Worm (Caenorhabditis elegans) whole organism, late embryonic: Measurements from ENCODE around the gene fbxc-29.

Source experiments
- K09A11.1 ChIP-seq: sonication (generic microtip); optimal IDR thresholded peaks from 2 replicates; lab custom pipeline; 2017; ENCODE audit warnings: antibody characterized with exemption, mild to moderate bottlenecking, missing genetic modification characterization, missing compliant biosample characterization; ENCODE audit not compliant: insufficient read depth
- ceh-18 ChIP-seq: sonication (generic microtip); optimal IDR thresholded peaks from 2 replicates; lab custom pipeline; 2016; ENCODE audit warnings: missing genetic modification characterization, missing compliant biosample characterization
- gmeb-2 ChIP-seq: sonication (generic microtip); optimal IDR thresholded peaks from 2 replicates; lab custom pipeline; 2016; ENCODE audit warnings: missing genetic modification characterization, inconsistent platforms, missing compliant biosample characterization
- lin-11 ChIP-seq: fragments of 200-800 bp; sonication (Bioruptor generic); optimal IDR thresholded peaks from 2 replicates; lab custom pipeline; 2018; ENCODE audit warnings: mild to moderate bottlenecking, missing genetic modification characterization, missing compliant biosample characterization
- ref-2 ChIP-seq: sonication (generic microtip); optimal IDR thresholded peaks from 2 replicates; lab custom pipeline; 2016; ENCODE audit warnings: missing genetic modification characterization, missing compliant biosample characterization

DNA sequence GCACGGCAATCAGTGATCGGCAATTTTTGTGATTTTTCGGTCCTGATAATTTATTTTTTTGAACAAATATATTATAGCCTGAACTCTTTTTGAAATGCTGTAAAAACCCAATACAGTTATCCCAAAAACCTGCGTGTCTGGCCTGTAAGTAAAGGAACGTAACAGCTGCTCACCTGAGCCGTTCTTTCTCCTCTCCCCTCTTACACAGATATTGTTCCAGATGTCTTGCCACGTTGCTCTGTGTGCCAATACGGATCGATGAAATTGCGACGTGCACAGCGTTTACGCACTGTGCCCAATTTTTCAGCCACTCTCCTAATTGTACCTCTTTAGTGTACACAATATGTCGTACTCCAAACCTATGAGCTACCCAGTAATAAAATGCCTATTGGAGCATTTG lies 42.7 kb downstream of the fbxc-29 start, which contains the start of gene sdz-4:
- TF ChIP-seq lin-11 (tag; lab: Kevin White, UChicago) (no peak), ref-2 (tag; lab: Kevin White, UChicago) (no peak), K09A11.1 (tag; lab: Kevin White, UChicago) (no peak), ceh-18 (tag; lab: Kevin White, UChicago) (no peak), gmeb-2 (tag; lab: Kevin White, UChicago) (no peak)
